Worm (Caenorhabditis elegans): ENCODE results near the gene F28B4.1.

Gene F28B4.1

ce11 chrX:3163972-3164575 lies 40.8 kb upstream of the F28B4.1 start, which contains the start of gene syx-6:
syx-6 (plus strand) TSS chrX:3164525.
- TF ChIP-seq lin-39 (tag; optimal IDR thresholded peaks at IDR 0.05) (no peak), nhr-10 (tag; optimal IDR thresholded peaks at IDR 0.05) (no peak), ama-1 (optimal IDR thresholded peaks at IDR 0.05) (no peak), elt-1 (tag; optimal IDR thresholded peaks at IDR 0.05) (peak; percentile 6)

- TF ChIP-seq nhr-77 (tag; optimal IDR thresholded peaks at IDR 0.05) (no peak), fos-1 (tag; optimal IDR thresholded peaks at IDR 0.05) (peak; percentile 17), mdl-1 (tag; optimal IDR thresholded peaks at IDR 0.05) (no peak)
Measured at ce11 chrX:3165569-3165968, 39.3 kb upstream of the F28B4.1 start, which contains the start of gene pfut-1. pfut-1 (plus strand) TSS chrX:3165826.

- no peak for TF ChIP-seq snpc-4 (tag; optimal IDR thresholded peaks at IDR 0.05)
- no peak for TF ChIP-seq sma-3 (GFP tag; optimal IDR thresholded peaks at IDR 0.05)
- no peak for TF ChIP-seq lin-13 (GFP tag; optimal IDR thresholded peaks at IDR 0.05)
- no peak for TF ChIP-seq unc-62 (GFP tag; optimal IDR thresholded peaks at IDR 0.05)
- no peak for TF ChIP-seq R02D3.7 (tag; optimal IDR thresholded peaks at IDR 0.05)
- TF ChIP-seq blmp-1 (tag; optimal IDR thresholded peaks at IDR 0.05; ENCODE audit: insufficient read depth): no peak
- no peak for TF ChIP-seq unc-55 (GFP tag; optimal IDR thresholded peaks at IDR 0.05)
- no peak for TF ChIP-seq ztf-4 (tag; optimal IDR thresholded peaks at IDR 0.05)
- no peak for TF ChIP-seq dmd-4 (tag; optimal IDR thresholded peaks at IDR 0.05)
- no peak for TF ChIP-seq lsy-2 (tag; optimal IDR thresholded peaks at IDR 0.05)
Measured at ce11 chrX:3170456-3170855, 34.4 kb upstream of the F28B4.1 start, which contains the start of gene C15C7.6. C15C7.6 (minus strand) TSS chrX:3170556.

- TF ChIP-seq lsy-2 (tag; optimal IDR thresholded peaks at IDR 0.05): no peak
- no peak for TF ChIP-seq aly-2 (tag; optimal IDR thresholded peaks at IDR 0.05)
- TF ChIP-seq crh-2 (tag; optimal IDR thresholded peaks at IDR 0.05): no peak
- no peak for TF ChIP-seq nhr-77 (tag; optimal IDR thresholded peaks at IDR 0.05)
- TF ChIP-seq fos-1 (tag; optimal IDR thresholded peaks at IDR 0.05): no peak
- TF ChIP-seq ZK546.5 (tag; optimal IDR thresholded peaks at IDR 0.05): no peak
- TF ChIP-seq egl-27 (tag; optimal IDR thresholded peaks at IDR 0.05): no peak
Measured at ce11 chrX:3176728-3177127, 28.1 kb upstream of the F28B4.1 start.

ce11 chrX:3178501-3178900 lies 26.4 kb upstream of the F28B4.1 start, which contains the start of gene klp-4:
klp-4 (minus strand) TSS chrX:3178701.
- TF ChIP-seq R02D3.7 (tag; optimal IDR thresholded peaks at IDR 0.05) (no peak), nhr-237 (tag; optimal IDR thresholded peaks at IDR 0.05) (no peak), nhr-10 (tag; optimal IDR thresholded peaks at IDR 0.05) (no peak)

ce11 chrX:3181376-3181775 lies 23.5 kb upstream of the F28B4.1 start:
- TF ChIP-seq skn-1 (tag; optimal IDR thresholded peaks at IDR 0.05) (no peak), snpc-4 (tag; optimal IDR thresholded peaks at IDR 0.05) (no peak), nhr-25 (tag; optimal IDR thresholded peaks at IDR 0.05) (no peak), R02D3.7 (tag; optimal IDR thresholded peaks at IDR 0.05) (no peak), dmd-4 (tag; optimal IDR thresholded peaks at IDR 0.05) (no peak), gmeb-1 (tag; optimal IDR thresholded peaks at IDR 0.05) (no peak), lsy-2 (tag; optimal IDR thresholded peaks at IDR 0.05) (no peak), ztf-4 (tag; optimal IDR thresholded peaks at IDR 0.05) (no peak), zag-1 (tag; optimal IDR thresholded peaks at IDR 0.05) (no peak), lin-11 (tag; optimal IDR thresholded peaks at IDR 0.05) (no peak)

ce11 chrX:3181870-3182269 lies 23.0 kb upstream of the F28B4.1 start:
- TF ChIP-seq fos-1 (tag; optimal IDR thresholded peaks at IDR 0.05) (peak; percentile 60), nhr-129 (tag; optimal IDR thresholded peaks at IDR 0.05) (no peak)

- no peak for TF ChIP-seq lin-39 (tag; optimal IDR thresholded peaks at IDR 0.05)
- no peak for TF ChIP-seq snpc-4 (tag; optimal IDR thresholded peaks at IDR 0.05)
- TF ChIP-seq F13H6.1 (tag; optimal IDR thresholded peaks at IDR 0.05): no peak
- no peak for TF ChIP-seq mbf-1 (tag; optimal IDR thresholded peaks at IDR 0.05)
- no peak for TF ChIP-seq nhr-77 (tag; optimal IDR thresholded peaks at IDR 0.05)
Measured at ce11 chrX:3184649-3185048, 20.2 kb upstream of the F28B4.1 start.

Measured in whole organism, L2 larva.